Worm (Caenorhabditis elegans) whole organism, L3 larva: Measurements from ENCODE around the gene T16G12.8.

Experiments
- daf-12 ChIP-seq: fragments of 150-350 bp; optimal IDR thresholded peaks from 2 replicates; lab custom pipeline; 2014; ENCODE audit warnings: missing biosample characterization, missing genetic modification reagents, missing genetic modification characterization
- fos-1 ChIP-seq: fragments of 150-350 bp; optimal IDR thresholded peaks from 2 replicates; lab custom pipeline; 2014; ENCODE audit warnings: missing biosample characterization, missing genetic modification characterization
- skn-1 ChIP-seq: fragments of 150-350 bp; optimal IDR thresholded peaks from 2 replicates; lab custom pipeline; 2014; ENCODE audit warnings: missing biosample characterization, missing genetic modification characterization

ce11 chrIII:10106390-10106789 is 47.3 kb downstream of the T16G12.8 start, which contains the start of gene srt-55:
- TF ChIP-seq skn-1 (tag; lab: Kevin White, UChicago) (no peak), daf-12 (tag; lab: Kevin White, UChicago) (no peak), fos-1 (tag; lab: Kevin White, UChicago) (no peak)
